Fruit fly (Drosophila melanogaster): Measurements from ENCODE around the gene CG10979.

CG10979 gene

dm6 chr3R:5791497-5791896, 3.0 kb upstream of the CG10979 start, which contains the start of gene Hpf1 (continued):
- TF ChIP-seq Atf-2 (GFP tag; optimal IDR thresholded peaks at IDR 0.05) (peak; percentile 98), Hsf (GFP tag; optimal IDR thresholded peaks at IDR 0.05) (peak; percentile 99), Sox100B (GFP tag; optimal IDR thresholded peaks at IDR 0.05) (peak; percentile 96), CG13775 (GFP tag; optimal IDR thresholded peaks at IDR 0.05) (peak; percentile 98), Aef1 (GFP tag; IDR thresholded peaks at IDR 0.05) (peak; percentile 98), Hr3 (GFP tag; optimal IDR thresholded peaks at IDR 0.05) (peak; percentile 98), CG17186 (GFP tag; optimal IDR thresholded peaks at IDR 0.05) (peak; percentile 90), CG4404 (GFP tag; IDR thresholded peaks at IDR 0.05) (peak; percentile 97), jigr1 (GFP tag; IDR thresholded peaks at IDR 0.05) (peak; percentile 95), Sry-β (GFP tag; optimal IDR thresholded peaks at IDR 0.05) (peak; percentile 65), Awh (GFP tag; IDR thresholded peaks at IDR 0.05) (peak; percentile 94), CG8281 (tag; optimal IDR thresholded peaks at IDR 0.05) (peak; percentile 91), TFAM (GFP tag; optimal IDR thresholded peaks at IDR 0.05) (peak; percentile 87), crp (GFP tag; optimal IDR thresholded peaks at IDR 0.05) (peak in 1 of 2 experiments; percentile 69), Dip2 (GFP tag; IDR thresholded peaks at IDR 0.05) (peak; percentile 73), ci (GFP tag; IDR thresholded peaks at IDR 0.05) (peak; percentile 98), CG3281 (GFP tag; optimal IDR thresholded peaks at IDR 0.05) (peak; percentile 99), dm (GFP tag; optimal IDR thresholded peaks at IDR 0.05) (peak; percentile 97), sisA (GFP tag; IDR thresholded peaks at IDR 0.05) (peak; percentile 98), emc (GFP tag; optimal IDR thresholded peaks at IDR 0.05) (peak; percentile 97), CG4730 (GFP tag; IDR thresholded peaks at IDR 0.05) (peak; percentile 96), NFAT (GFP tag; IDR thresholded peaks at IDR 0.05) (peak; percentile 97), slbo (GFP tag; IDR thresholded peaks at IDR 0.05) (peak; percentile 99), phol (tag; optimal IDR thresholded peaks at IDR 0.05) (peak; percentile 98), unpg (GFP tag; optimal IDR thresholded peaks at IDR 0.05) (peak; percentile 99), MTF-1 (GFP tag; optimal IDR thresholded peaks at IDR 0.05; ENCODE audit: borderline replicate concordance) (peak; percentile 90), trem (tag; optimal IDR thresholded peaks at IDR 0.05) (peak; percentile 94), HLHmδ (GFP tag; optimal IDR thresholded peaks at IDR 0.05) (no peak), usp (GFP tag; optimal IDR thresholded peaks at IDR 0.05) (no peak), scrt (GFP tag; optimal IDR thresholded peaks at IDR 0.05) (peak; percentile 93), GATAe (GFP tag; conservative IDR thresholded peaks at IDR 0.05) (peak; percentile 96), az2 (GFP tag; optimal IDR thresholded peaks at IDR 0.05) (peak; percentile 99), CG8388 (GFP tag; optimal IDR thresholded peaks at IDR 0.05) (peak; percentile 96), CG13123 (GFP tag; optimal IDR thresholded peaks at IDR 0.05) (peak; percentile 95), Hand (GFP tag; optimal IDR thresholded peaks at IDR 0.05) (peak; percentile 96), MBD-R2 (GFP tag; IDR thresholded peaks at IDR 0.05) (peak; percentile 99), Opbp (GFP tag; IDR thresholded peaks at IDR 0.05; ENCODE audit: partially characterized antibody) (peak; percentile 61; the same call in 1 of the 3 replicates), lov (optimal IDR thresholded peaks at IDR 0.05) (no peak), lov (GFP tag; IDR thresholded peaks at IDR 0.05) (peak; percentile 92), knrl (GFP tag; IDR thresholded peaks at IDR 0.05; ENCODE audit: partially characterized antibody) (no peak), Lim3 (GFP tag; IDR thresholded peaks at IDR 0.05) (peak; percentile 85), jing (GFP tag; optimal IDR thresholded peaks at IDR 0.05) (peak; percentile 96), inv (GFP tag; IDR thresholded peaks at IDR 0.05; ENCODE audit: partially characterized antibody) (no peak), CG32532 (GFP tag; IDR thresholded peaks at IDR 0.05) (peak; percentile 99), CG10462 (GFP tag; optimal IDR thresholded peaks at IDR 0.05) (peak; percentile 98), CG11456 (GFP tag; IDR thresholded peaks at IDR 0.05) (peak; percentile 98), CG6683 (GFP tag; optimal IDR thresholded peaks at IDR 0.05) (peak; percentile 93), Taf1 (GFP tag; IDR thresholded peaks at IDR 0.05) (peak; percentile 97), CG34376 (GFP tag; optimal IDR thresholded peaks at IDR 0.05) (peak; percentile 98), slp2 (GFP tag; optimal IDR thresholded peaks at IDR 0.05) (peak; percentile 96), Hr78 (GFP tag; optimal IDR thresholded peaks at IDR 0.05) (no peak)
